Fruit fly (Drosophila melanogaster) whole organism, embryonic: ENCODE data around the gene Polr2I.
A peak's percentile ranks its signal among the peaks of the same experiment; 100 is the strongest.

ENCODE experiments used
- ATbp ChIP-seq: fragments of 200-800 bp; sonication (Bioruptor generic); optimal IDR thresholded peaks from 2 replicates; lab custom pipeline; 2017; ENCODE audit warnings: missing biosample characterization, mild to moderate bottlenecking, missing genetic modification characterization, missing genetic modification reagents
- C15 ChIP-seq: fragments of 200-800 bp; sonication (Bioruptor generic); IDR thresholded peaks from 3 replicates; pipeline ENCODE4 v1.3.6; 2022; ENCODE audit warnings: missing biosample characterization, missing genetic modification characterization
- CG11504 ChIP-seq: fragments of 200-800 bp; sonication (Bioruptor generic); optimal IDR thresholded peaks from 3 replicates; lab custom pipeline; 2019; ENCODE audit warnings: missing biosample characterization, mild to moderate bottlenecking, missing genetic modification characterization, moderate library complexity
- CG12071 ChIP-seq: fragments of 200-800 bp; sonication (Bioruptor generic); optimal IDR thresholded peaks from 3 replicates; lab custom pipeline; 2018; ENCODE audit warnings: missing biosample characterization, mild to moderate bottlenecking, missing genetic modification characterization
- CG12942 ChIP-seq: fragments of 200-800 bp; sonication (Bioruptor generic); optimal IDR thresholded peaks from 3 replicates; lab custom pipeline; 2016; ENCODE audit warnings: missing biosample characterization, missing genetic modification characterization
- CG15514 ChIP-seq: fragments of 200-800 bp; sonication (Bioruptor generic); optimal IDR thresholded peaks from 3 replicates; lab custom pipeline; 2017; ENCODE audit warnings: missing biosample characterization, missing genetic modification characterization, mild to moderate bottlenecking, moderate library complexity, missing genetic modification reagents
- CG17385 ChIP-seq: fragments of 200-800 bp; sonication (Bioruptor generic); optimal IDR thresholded peaks from 3 replicates; lab custom pipeline; 2018; ENCODE audit warnings: missing biosample characterization, mild to moderate bottlenecking, missing genetic modification characterization
- CG18764 ChIP-seq: fragments of 200-800 bp; sonication (Bioruptor generic); optimal IDR thresholded peaks from 3 replicates; lab custom pipeline; 2016; ENCODE audit warnings: missing biosample characterization, missing genetic modification characterization
- CG30431 ChIP-seq: fragments of 200-800 bp; sonication (Bioruptor generic); optimal IDR thresholded peaks from 2 replicates; lab custom pipeline; 2017; ENCODE audit warnings: missing biosample characterization, missing genetic modification characterization
- CG3163 ChIP-seq: fragments of 200-800 bp; sonication (Bioruptor generic); optimal IDR thresholded peaks from 3 replicates; lab custom pipeline; 2016; ENCODE audit warnings: missing biosample characterization, missing genetic modification characterization
- CG3281 ChIP-seq: fragments of 200-800 bp; sonication (Bioruptor generic); optimal IDR thresholded peaks from 3 replicates; lab custom pipeline; 2017; ENCODE audit warnings: missing biosample characterization, mild to moderate bottlenecking, missing genetic modification characterization
- CG42726 ChIP-seq: fragments of 200-800 bp; sonication (Bioruptor generic); IDR thresholded peaks from 2 replicates; pipeline ENCODE4 v1.3.6; 2022; ENCODE audit warnings: missing biosample characterization, missing genetic modification characterization; ENCODE audit not compliant: partially characterized antibody
- CG5953 ChIP-seq: fragments of 200-800 bp; sonication (Bioruptor generic); IDR thresholded peaks from 2 replicates; pipeline ENCODE4 v1.3.6; 2022; ENCODE audit warnings: missing biosample characterization, missing genetic modification characterization
- CG8359 ChIP-seq: fragments of 200-800 bp; sonication (Bioruptor generic); optimal IDR thresholded peaks from 2 replicates; lab custom pipeline; 2017; ENCODE audit warnings: missing biosample characterization, mild to moderate bottlenecking, missing genetic modification characterization, borderline replicate concordance
- CG9727 ChIP-seq: fragments of 200-800 bp; sonication (Bioruptor generic); optimal IDR thresholded peaks from 3 replicates; lab custom pipeline; 2017; ENCODE audit warnings: missing biosample characterization, mild to moderate bottlenecking, missing genetic modification characterization
- D19B ChIP-seq: fragments of 200-800 bp; sonication (Bioruptor generic); optimal IDR thresholded peaks from 2 replicates; lab custom pipeline; 2017; ENCODE audit warnings: missing biosample characterization, mild to moderate bottlenecking, missing genetic modification characterization
- Dp ChIP-seq: fragments of 200-800 bp; sonication (Bioruptor generic); optimal IDR thresholded peaks from 2 replicates; lab custom pipeline; 2018; ENCODE audit warnings: missing biosample characterization, mild to moderate bottlenecking, missing genetic modification characterization, moderate library complexity
- HLH54F ChIP-seq: fragments of 200-800 bp; sonication (Bioruptor generic); optimal IDR thresholded peaks from 3 replicates; lab custom pipeline; 2016; ENCODE audit warnings: missing biosample characterization, missing genetic modification characterization
- Hr78 ChIP-seq, 2 experiments: fragments of 200-800 bp in 1 of 2; fragments of >200 bp in 1 of 2; sonication (Bioruptor generic) in 1 of 2; optimal IDR thresholded peaks; 2 replicates each; lab custom pipeline; 2017 to 2019; ENCODE audit warnings: missing biosample characterization in 2 of 2, missing genetic modification characterization in 2 of 2, mild to moderate bottlenecking in 1 of 2, moderate library complexity in 1 of 2
- Hsf ChIP-seq: fragments of 200-800 bp; sonication (Bioruptor generic); optimal IDR thresholded peaks from 3 replicates; lab custom pipeline; 2016; ENCODE audit warnings: missing biosample characterization, missing genetic modification characterization
- Lpt ChIP-seq: fragments of >200 bp; optimal IDR thresholded peaks from 2 replicates; lab custom pipeline; 2018; ENCODE audit warnings: missing biosample characterization, missing genetic modification characterization
- NFAT ChIP-seq: fragments of 200-800 bp; sonication (Bioruptor generic); IDR thresholded peaks from 2 replicates; pipeline ENCODE4 v1.3.6; 2022; ENCODE audit warnings: missing biosample characterization, missing genetic modification characterization
- NK7.1 ChIP-seq: fragments of 200-800 bp; sonication (Bioruptor generic); optimal IDR thresholded peaks from 3 replicates; lab custom pipeline; 2016; ENCODE audit warnings: missing biosample characterization, missing genetic modification characterization
- Nf-YC ChIP-seq: fragments of 200-800 bp; optimal IDR thresholded peaks from 3 replicates; lab custom pipeline; 2019; ENCODE audit warnings: missing biosample characterization, mild to moderate bottlenecking, missing genetic modification characterization, moderate library complexity
- Stat92E ChIP-seq, 3 experiments: fragments of >200 bp in 2 of 3; fragments of 200-800 bp in 1 of 3; sonication (Bioruptor generic) in 1 of 3; optimal IDR thresholded peaks; 2 replicates each; lab custom pipeline; 2017 to 2019; ENCODE audit warnings: missing biosample characterization in 3 of 3, missing genetic modification characterization in 3 of 3, mild to moderate bottlenecking in 1 of 3, moderate library complexity in 1 of 3
- Tbp ChIP-seq: fragments of >200 bp; optimal IDR thresholded peaks from 2 replicates; lab custom pipeline; 2018; ENCODE audit warnings: missing biosample characterization, missing genetic modification characterization
- Trl ChIP-seq, 3 experiments: fragments of >200 bp in 2 of 3; fragments of 200-800 bp in 1 of 3; sonication (Bioruptor generic) in 1 of 3; optimal IDR thresholded peaks; 2 replicates in 1 of 3; 3 replicates in 2 of 3; lab custom pipeline; 2016 to 2017; ENCODE audit warnings: missing biosample characterization in 1 of 3, missing genetic modification characterization in 1 of 3
- ab ChIP-seq: fragments of 200-800 bp; sonication (Bioruptor generic); optimal IDR thresholded peaks from 2 replicates; lab custom pipeline; 2016; ENCODE audit warnings: missing biosample characterization, missing genetic modification characterization
- abd-A ChIP-seq: fragments of 200-800 bp; sonication (Bioruptor generic); optimal IDR thresholded peaks from 3 replicates; lab custom pipeline; 2019; ENCODE audit warnings: missing biosample characterization, mild to moderate bottlenecking, missing genetic modification characterization, moderate library complexity
- ap ChIP-seq: fragments of 200-800 bp; sonication (Bioruptor generic); IDR thresholded peaks from 2 replicates; pipeline ENCODE4 v1.3.6; 2022; ENCODE audit warnings: missing biosample characterization, missing genetic modification characterization
- bbx ChIP-seq: fragments of 200-800 bp; sonication (Bioruptor generic); IDR thresholded peaks from 2 replicates; pipeline ENCODE4 v1.3.6; 2022; ENCODE audit warnings: missing biosample characterization, missing genetic modification characterization; ENCODE audit not compliant: partially characterized antibody
- bigmax ChIP-seq: fragments of 200-800 bp; sonication (Bioruptor generic); optimal IDR thresholded peaks from 2 replicates; lab custom pipeline; 2018; ENCODE audit warnings: missing biosample characterization, mild to moderate bottlenecking, missing genetic modification characterization
- chm ChIP-seq: fragments of 200-800 bp; sonication (Bioruptor generic); IDR thresholded peaks from 2 replicates; pipeline ENCODE4 v1.3.6; 2022; ENCODE audit warnings: missing biosample characterization, missing genetic modification characterization
- ci ChIP-seq: fragments of 200-800 bp; sonication (Bioruptor generic); IDR thresholded peaks from 3 replicates; pipeline ENCODE4 v1.3.6; 2022; ENCODE audit warnings: missing biosample characterization, missing genetic modification characterization
- disco-r ChIP-seq: fragments of 200-800 bp; sonication (Bioruptor generic); optimal IDR thresholded peaks from 2 replicates; lab custom pipeline; 2016; ENCODE audit warnings: missing biosample characterization, missing genetic modification characterization
- dysf ChIP-seq: fragments of 200-800 bp; sonication (Bioruptor generic); IDR thresholded peaks from 3 replicates; pipeline ENCODE4 v1.3.6; 2022; ENCODE audit warnings: missing biosample characterization, missing genetic modification characterization
- ems ChIP-seq: fragments of 200-800 bp; sonication (Bioruptor generic); optimal IDR thresholded peaks from 3 replicates; lab custom pipeline; 2016; ENCODE audit warnings: missing biosample characterization, missing genetic modification characterization
- gem ChIP-seq: fragments of 200-800 bp; sonication (Bioruptor generic); optimal IDR thresholded peaks from 2 replicates; lab custom pipeline; 2019; ENCODE audit warnings: missing biosample characterization, mild to moderate bottlenecking, missing genetic modification characterization, moderate library complexity
- gfzf ChIP-seq: fragments of 200-800 bp; sonication (Bioruptor generic); optimal IDR thresholded peaks from 2 replicates; lab custom pipeline; 2016; ENCODE audit warnings: missing biosample characterization, mild to moderate bottlenecking, missing genetic modification characterization, moderate library complexity
- gsb ChIP-seq: fragments of 200-800 bp; sonication (Bioruptor generic); IDR thresholded peaks from 2 replicates; pipeline ENCODE4 v1.3.6; 2022; ENCODE audit warnings: missing biosample characterization, missing genetic modification characterization
- her ChIP-seq: fragments of 200-800 bp; sonication (Bioruptor generic); optimal IDR thresholded peaks from 2 replicates; lab custom pipeline; 2016; ENCODE audit warnings: missing biosample characterization, missing genetic modification characterization
- lbe ChIP-seq: fragments of 200-800 bp; sonication (Bioruptor generic); optimal IDR thresholded peaks from 2 replicates; lab custom pipeline; 2016; ENCODE audit warnings: missing biosample characterization, mild to moderate bottlenecking, missing genetic modification characterization
- maf-S ChIP-seq: fragments of 200-800 bp; sonication (Bioruptor generic); optimal IDR thresholded peaks from 2 replicates; lab custom pipeline; 2016; ENCODE audit warnings: missing biosample characterization, missing genetic modification characterization
- mam ChIP-seq: fragments of 200-800 bp; sonication (Bioruptor generic); optimal IDR thresholded peaks from 3 replicates; lab custom pipeline; 2016; ENCODE audit warnings: missing biosample characterization, missing genetic modification characterization
- slou ChIP-seq: fragments of 200-800 bp; sonication (Bioruptor generic); optimal IDR thresholded peaks from 3 replicates; lab custom pipeline; 2016; ENCODE audit warnings: missing biosample characterization, missing genetic modification characterization
- sqz ChIP-seq: fragments of 200-800 bp; sonication (Bioruptor generic); optimal IDR thresholded peaks from 3 replicates; lab custom pipeline; 2018; ENCODE audit warnings: missing biosample characterization, mild to moderate bottlenecking, missing genetic modification characterization
- tap ChIP-seq: fragments of 200-800 bp; optimal IDR thresholded peaks from 3 replicates; lab custom pipeline; 2019; ENCODE audit warnings: missing biosample characterization, mild to moderate bottlenecking, missing genetic modification characterization, moderate library complexity
- trem ChIP-seq: fragments of 200-800 bp; optimal IDR thresholded peaks from 3 replicates; lab custom pipeline; 2019; ENCODE audit warnings: missing biosample characterization, mild to moderate bottlenecking, missing genetic modification characterization, moderate library complexity
- yki ChIP-seq: fragments of >200 bp; optimal IDR thresholded peaks from 3 replicates; lab custom pipeline; 2018
- zen2 ChIP-seq: fragments of 200-800 bp; sonication (Bioruptor generic); IDR thresholded peaks from 3 replicates; pipeline ENCODE4 v1.3.6; 2022; ENCODE audit warnings: missing biosample characterization, missing genetic modification characterization; ENCODE audit not compliant: partially characterized antibody

Polr2I gene

DNA sequence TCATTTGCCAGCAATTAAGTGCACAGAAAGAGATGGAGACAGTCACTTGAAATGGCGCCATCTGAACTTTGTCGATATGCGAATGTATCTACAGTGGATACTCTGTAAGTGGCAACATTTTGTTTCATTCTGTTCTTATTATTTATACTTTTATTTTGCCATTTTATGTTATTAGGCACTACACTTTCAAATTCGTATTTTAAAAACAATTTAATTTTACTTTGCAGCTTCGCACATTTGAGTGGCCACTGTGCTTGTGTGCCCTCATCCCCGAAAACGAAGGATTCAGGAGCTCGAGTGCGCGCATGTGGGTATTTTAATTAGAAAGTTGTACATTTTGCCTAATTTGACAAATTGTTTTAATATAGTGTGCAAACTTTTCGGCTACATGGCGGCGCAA lies 48.5 kb downstream of the Polr2I start (continued):
- TF ChIP-seq gsb (GFP tag; lab: Robert Waterston, UW) (no peak), ci (GFP tag; lab: Robert Waterston, UW) (peak; percentile 61; the same call in 1 of the 3 replicates), gfzf (GFP tag; lab: Kevin White, UChicago) (no peak), Trl (optimal IDR thresholded peaks at IDR 0.05; lab: Kevin White, UChicago) (no peak), Trl (GFP tag; optimal IDR thresholded peaks at IDR 0.05; lab: Kevin White, UChicago) (no peak), CG3163 (GFP tag; lab: Kevin White, UChicago) (no peak), Tbp (GFP tag; lab: Kevin White, UChicago) (no peak), slou (GFP tag; lab: Kevin White, UChicago) (no peak), mam (GFP tag; lab: Kevin White, UChicago) (peak; percentile 32), abd-A (tag; lab: Kevin White, UChicago) (no peak), Nf-YC (tag; lab: Kevin White, UChicago) (no peak), trem (no peak), CG30431 (GFP tag; lab: Kevin White, UChicago) (peak; percentile 24), sqz (GFP tag; lab: Kevin White, UChicago) (no peak), bigmax (GFP tag; lab: Kevin White, UChicago) (no peak), CG12942 (GFP tag; lab: Kevin White, UChicago) (no peak), CG11504 (tag; lab: Kevin White, UChicago) (peak; percentile 64), lbe (peak; percentile 48), C15 (GFP tag; lab: Robert Waterston, UW) (no peak), CG5953 (GFP tag; lab: Robert Waterston, UW) (no peak), disco-r (GFP tag; lab: Kevin White, UChicago) (no peak), D19B (GFP tag; lab: Kevin White, UChicago) (no peak), HLH54F (GFP tag; lab: Kevin White, UChicago) (no peak), CG9727 (GFP tag; lab: Kevin White, UChicago) (peak; percentile 49), maf-S (GFP tag; lab: Kevin White, UChicago) (no peak), ab (GFP tag; lab: Kevin White, UChicago) (no peak), Hsf (GFP tag; lab: Kevin White, UChicago) (peak; percentile 48), her (GFP tag; lab: Kevin White, UChicago) (no peak), Stat92E (GFP tag; optimal IDR thresholded peaks at IDR 0.05; lab: Kevin White, UChicago) (no peak), CG18764 (GFP tag; lab: Kevin White, UChicago) (no peak), dysf (no peak), Hr78 (GFP tag; optimal IDR thresholded peaks at IDR 0.05; lab: Kevin White, UChicago) (no peak), CG3281 (GFP tag; lab: Kevin White, UChicago) (peak; percentile 40), Dp (no peak), NFAT (GFP tag; lab: Robert Waterston, UW) (no peak), ATbp (no peak), NK7.1 (peak; percentile 16), yki (lab: Kevin White, UChicago) (no peak), ap (no peak), CG15514 (GFP tag; lab: Kevin White, UChicago) (no peak), tap (peak; percentile 21), CG12071 (no peak), CG8359 (no peak), bbx (GFP tag; lab: Robert Waterston, UW) (no peak), gem (tag; lab: Kevin White, UChicago) (peak; percentile 67), CG17385 (GFP tag; lab: Kevin White, UChicago) (peak; percentile 28), chm (GFP tag; lab: Robert Waterston, UW) (0 out of 2 replicates have a peak, but pooled peaks have one; percentile 31), CG42726 (no peak), zen2 (GFP tag; lab: Robert Waterston, UW) (no peak), Lpt (GFP tag; lab: Kevin White, UChicago) (no peak), ems (GFP tag; lab: Kevin White, UChicago) (peak; percentile 7)
